Fruit fly (Drosophila melanogaster): ENCODE results near the gene CG3040.

CG3040 gene

dm6 chrX:6933749-6934148 lies 39.4 kb downstream of the CG3040 start:
- TF ChIP-seq CG7101 (tag; optimal IDR thresholded peaks at IDR 0.05) (no peak), Hr96 (GFP tag; optimal IDR thresholded peaks at IDR 0.05) (no peak), CG1620 (GFP tag; optimal IDR thresholded peaks at IDR 0.05) (no peak), CG12768 (GFP tag; optimal IDR thresholded peaks at IDR 0.05) (no peak), CG5204 (GFP tag; optimal IDR thresholded peaks at IDR 0.05) (no peak), CG7045 (GFP tag; optimal IDR thresholded peaks at IDR 0.05) (no peak), CG11617 (GFP tag; optimal IDR thresholded peaks at IDR 0.05) (no peak), CG33017 (tag; optimal IDR thresholded peaks at IDR 0.05) (no peak), CG14711 (tag; optimal IDR thresholded peaks at IDR 0.05) (no peak), tj (GFP tag; optimal IDR thresholded peaks at IDR 0.05) (no peak), kay (GFP tag; ENCODE audit: borderline replicate concordance) (no peak), ovo (GFP tag; optimal IDR thresholded peaks at IDR 0.05) (no peak), Crg-1 (GFP tag; optimal IDR thresholded peaks at IDR 0.05) (no peak), cic (GFP tag; optimal IDR thresholded peaks at IDR 0.05) (no peak), Mnt (GFP tag; optimal IDR thresholded peaks at IDR 0.05) (no peak)

- TF ChIP-seq CG5204 (GFP tag; optimal IDR thresholded peaks at IDR 0.05) = no peak
- no peak for TF ChIP-seq CG1620 (GFP tag; optimal IDR thresholded peaks at IDR 0.05)
- no peak for TF ChIP-seq kay (GFP tag; ENCODE audit: borderline replicate concordance)
- no peak for TF ChIP-seq Hr96 (GFP tag; optimal IDR thresholded peaks at IDR 0.05)
- no peak for TF ChIP-seq cic (GFP tag; optimal IDR thresholded peaks at IDR 0.05)
Observed at dm6 chrX:6929086-6929485, 44.1 kb downstream of the CG3040 start.
